Worm (Caenorhabditis elegans): ENCODE measurements around the gene unc-34.

DNA sequence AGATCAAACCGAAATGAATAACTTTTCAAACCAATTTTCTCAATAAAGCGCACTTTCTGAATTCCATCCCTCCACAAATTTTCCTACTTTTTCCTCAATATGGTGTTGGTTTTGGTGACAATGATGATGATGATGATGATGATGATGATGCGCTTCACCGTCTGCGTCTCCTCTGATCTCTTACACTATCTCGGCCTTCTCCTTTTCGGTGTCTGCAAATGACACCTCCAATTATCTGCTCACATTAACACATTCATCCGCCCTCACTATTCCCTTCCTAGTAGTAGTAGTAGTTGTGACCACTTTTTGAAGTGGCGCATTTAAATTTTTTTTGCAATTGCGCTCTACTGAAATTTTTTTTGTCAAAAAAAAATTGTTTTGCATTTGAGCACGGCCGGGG is 3.9 kb upstream of the unc-34 start:
- TF ChIP-seq odd-2 (tag; optimal IDR thresholded peaks at IDR 0.05) = no peak
- TF ChIP-seq dmd-4 (tag; optimal IDR thresholded peaks at IDR 0.05; ENCODE audit: borderline replicate concordance) = no peak
- TF ChIP-seq ceh-31 (tag; optimal IDR thresholded peaks at IDR 0.05) = peak; percentile 21
- no peak for TF ChIP-seq K02D7.2 (tag; optimal IDR thresholded peaks at IDR 0.05)
- TF ChIP-seq pha-4 (tag; optimal IDR thresholded peaks at IDR 0.05) = no peak
